Worm (Caenorhabditis elegans) whole organism, L4 larva: ENCODE measurements around the gene math-23.

ENCODE experiments used
- Y5F2A.4 ChIP-seq: fragments of 200-800 bp; sonication (Bioruptor generic); optimal IDR thresholded peaks from 2 replicates; lab custom pipeline; 2018; ENCODE audit warnings: mild to moderate bottlenecking, missing genetic modification characterization, missing compliant biosample characterization
- hlh-11 ChIP-seq: fragments of 200-800 bp; sonication (Bioruptor generic); optimal IDR thresholded peaks from 2 replicates; lab custom pipeline; 2018; ENCODE audit warnings: mild to moderate bottlenecking, missing genetic modification characterization, missing compliant biosample characterization
- set-16 ChIP-seq: fragments of 200-800 bp; sonication (Bioruptor generic); IDR thresholded peaks from 2 replicates; pipeline ENCODE4 v1.3.6; 2022; ENCODE audit warnings: missing genetic modification reagents, missing genetic modification characterization, missing compliant biosample characterization
- unc-130 ChIP-seq: sonication (generic microtip); optimal IDR thresholded peaks from 2 replicates; lab custom pipeline; 2016; ENCODE audit warnings: missing genetic modification reagents, missing genetic modification characterization, missing compliant biosample characterization

- no peak for TF ChIP-seq set-16 (GFP tag; lab: Robert Waterston, UW)
- TF ChIP-seq Y5F2A.4, result no peak
- no peak for TF ChIP-seq hlh-11 (tag; lab: Kevin White, UChicago)
- TF ChIP-seq unc-130, result no peak
Observed at ce11 chrII:1864278-1864677, 37.8 kb upstream of the math-23 start, which contains the start of gene C16C4.17.
